Fruit fly (Drosophila melanogaster) whole organism, wandering third instar larva: ENCODE measurements around the gene spz3.

Experiments
- Abd-B ChIP-seq: fragments of >200 bp; optimal IDR thresholded peaks from 2 replicates; lab custom pipeline; 2017; ENCODE audit warnings: missing biosample characterization, missing genetic modification characterization
- CG32264 ChIP-seq: fragments of 200-800 bp; sonication (Bioruptor generic); optimal IDR thresholded peaks from 2 replicates; lab custom pipeline; 2016; ENCODE audit warnings: missing biosample characterization, missing genetic modification characterization
- CrebA ChIP-seq: fragments of 200-800 bp; sonication (Bioruptor generic); optimal IDR thresholded peaks from 2 replicates; lab custom pipeline; 2016; ENCODE audit warnings: missing biosample characterization, mild to moderate bottlenecking, missing genetic modification characterization, borderline replicate concordance
- Dfd ChIP-seq: fragments of >200 bp; optimal IDR thresholded peaks from 2 replicates; lab custom pipeline; 2017; ENCODE audit warnings: missing biosample characterization, missing genetic modification characterization
- Dif ChIP-seq: fragments of 200-275, 200-300 bp; sonication (Bioruptor generic); optimal IDR thresholded peaks from 2 replicates; lab custom pipeline; 2018; ENCODE audit warnings: missing biosample characterization, missing genetic modification characterization; ENCODE audit not compliant: partially characterized antibody
- GATAd ChIP-seq: sonication (Bioruptor generic); optimal IDR thresholded peaks from 2 replicates; lab custom pipeline; 2016; ENCODE audit warnings: missing biosample characterization, missing genetic modification characterization
- HLH106 ChIP-seq: fragments of 200-800 bp; optimal IDR thresholded peaks from 3 replicates; lab custom pipeline; 2019; ENCODE audit warnings: missing biosample characterization, mild to moderate bottlenecking, missing genetic modification characterization, moderate library complexity
- Hnf4 ChIP-seq: fragments of 200-800 bp; sonication (Bioruptor generic); optimal IDR thresholded peaks from 2 replicates; lab custom pipeline; 2016; ENCODE audit warnings: missing biosample characterization, mild to moderate bottlenecking, missing genetic modification characterization
- Hr78 ChIP-seq: fragments of >200 bp; optimal IDR thresholded peaks from 2 replicates; lab custom pipeline; 2017; ENCODE audit warnings: missing biosample characterization, missing genetic modification characterization
- Hr83 ChIP-seq: fragments of 200-300 bp; sonication (Bioruptor generic); optimal IDR thresholded peaks from 2 replicates; lab custom pipeline; 2016; ENCODE audit warnings: missing biosample characterization, mild to moderate bottlenecking, missing genetic modification characterization, moderate library complexity; ENCODE audit not compliant: poor library complexity, severe bottlenecking
- Jra ChIP-seq: sonication (Bioruptor generic); optimal IDR thresholded peaks from 2 replicates; lab custom pipeline; 2016; ENCODE audit warnings: missing biosample characterization, missing genetic modification characterization
- Mio ChIP-seq: sonication (Bioruptor generic); optimal IDR thresholded peaks from 2 replicates; lab custom pipeline; 2016; ENCODE audit warnings: missing biosample characterization, missing genetic modification characterization
- Myc ChIP-seq: fragments of >200 bp; optimal IDR thresholded peaks from 2 replicates; lab custom pipeline; 2017
- N ChIP-seq: fragments of >200 bp; optimal IDR thresholded peaks from 2 replicates; lab custom pipeline; 2018; ENCODE audit warnings: missing biosample characterization, missing external identifiers, missing genetic modification characterization
- OdsH ChIP-seq: fragments of 200-800 bp; sonication (Bioruptor generic); optimal IDR thresholded peaks from 2 replicates; lab custom pipeline; 2016; ENCODE audit warnings: missing biosample characterization, mild to moderate bottlenecking, missing genetic modification characterization
- Rel ChIP-seq, 2 experiments: fragments of 200-800 bp; sonication (Bioruptor generic) in 1 of 2; optimal IDR thresholded peaks; 2 replicates in 1 of 2; 3 replicates in 1 of 2; lab custom pipeline; 2016 to 2019; ENCODE audit warnings: mild to moderate bottlenecking in 2 of 2, missing biosample characterization in 2 of 2, missing genetic modification characterization in 2 of 2, moderate library complexity in 1 of 2
- Sp1 ChIP-seq: fragments of 200-800 bp; sonication (Bioruptor generic); optimal IDR thresholded peaks from 3 replicates; lab custom pipeline; 2019; ENCODE audit warnings: missing biosample characterization, mild to moderate bottlenecking, missing genetic modification characterization, moderate library complexity
- Vsx2 ChIP-seq: fragments of 200-300, 225-300 bp; sonication (Bioruptor generic); optimal IDR thresholded peaks from 2 replicates; lab custom pipeline; 2018; ENCODE audit warnings: missing biosample characterization, missing genetic modification characterization; ENCODE audit not compliant: partially characterized antibody
- br ChIP-seq: fragments of 200-800 bp; sonication (Bioruptor generic); optimal IDR thresholded peaks from 2 replicates; lab custom pipeline; 2016; ENCODE audit warnings: missing biosample characterization, missing genetic modification characterization
- brk ChIP-seq: fragments of 200-800 bp; sonication (Bioruptor generic); optimal IDR thresholded peaks from 2 replicates; lab custom pipeline; 2016; ENCODE audit warnings: missing biosample characterization, mild to moderate bottlenecking, missing genetic modification characterization
- dmrt93B ChIP-seq: fragments of 200-800 bp; sonication (Bioruptor generic); optimal IDR thresholded peaks from 2 replicates; lab custom pipeline; 2018; ENCODE audit warnings: missing biosample characterization, mild to moderate bottlenecking, missing genetic modification characterization
- dsf ChIP-seq: sonication (Bioruptor generic); optimal IDR thresholded peaks from 2 replicates; lab custom pipeline; 2016; ENCODE audit warnings: missing biosample characterization, missing genetic modification characterization, borderline replicate concordance
- ey ChIP-seq: fragments of 200-800 bp; sonication (Bioruptor generic); optimal IDR thresholded peaks from 2 replicates; lab custom pipeline; 2016; ENCODE audit warnings: missing biosample characterization, missing genetic modification characterization
- fru ChIP-seq: fragments of 200-800 bp; sonication (Bioruptor generic); optimal IDR thresholded peaks from 3 replicates; lab custom pipeline; 2016; ENCODE audit warnings: missing biosample characterization, mild to moderate bottlenecking, missing genetic modification characterization
- h ChIP-seq: fragments of 200-800 bp; sonication (Bioruptor generic); optimal IDR thresholded peaks from 3 replicates; lab custom pipeline; 2016; ENCODE audit warnings: missing biosample characterization, mild to moderate bottlenecking, missing genetic modification characterization
- lola ChIP-seq: fragments of >200 bp; optimal IDR thresholded peaks from 2 replicates; lab custom pipeline; 2017; ENCODE audit warnings: missing biosample characterization, missing genetic modification characterization
- pan ChIP-seq: fragments of >200 bp; optimal IDR thresholded peaks from 2 replicates; lab custom pipeline; 2017
- psq ChIP-seq: fragments of 200-800 bp; sonication (Bioruptor generic); optimal IDR thresholded peaks from 3 replicates; lab custom pipeline; 2017; ENCODE audit warnings: missing biosample characterization, mild to moderate bottlenecking, missing genetic modification characterization, moderate library complexity
- sage ChIP-seq: fragments of 200-800 bp; sonication (Bioruptor generic); optimal IDR thresholded peaks from 2 replicates; lab custom pipeline; 2016; ENCODE audit warnings: missing biosample characterization, mild to moderate bottlenecking, missing genetic modification characterization
- sv ChIP-seq: fragments of 200-800 bp; sonication (Bioruptor generic); optimal IDR thresholded peaks from 3 replicates; lab custom pipeline; 2016; ENCODE audit warnings: missing biosample characterization, missing genetic modification characterization
- tai ChIP-seq: sonication (Bioruptor generic); optimal IDR thresholded peaks from 2 replicates; lab custom pipeline; 2016; ENCODE audit warnings: missing biosample characterization, missing genetic modification characterization
- usp ChIP-seq: fragments of >200 bp; optimal IDR thresholded peaks from 2 replicates; lab custom pipeline; 2017; ENCODE audit warnings: missing biosample characterization, missing genetic modification characterization

The spz3 gene

dm6 chr2L:7872680-7873079, 6.7 kb downstream of the spz3 start:
- TF ChIP-seq pan: no peak
- TF ChIP-seq Rel (GFP tag; optimal IDR thresholded peaks at IDR 0.05; lab: Kevin White, UChicago): no peak
- TF ChIP-seq Rel (tag; optimal IDR thresholded peaks at IDR 0.05; lab: Kevin White, UChicago): peak; percentile 16
- TF ChIP-seq CG32264 (GFP tag; lab: Kevin White, UChicago): no peak
- no peak for TF ChIP-seq Sp1 (GFP tag; lab: Kevin White, UChicago)
- TF ChIP-seq brk: no peak
- TF ChIP-seq Myc (lab: Kevin White, UChicago): no peak
- TF ChIP-seq br: no peak
- no peak for TF ChIP-seq sv
- TF ChIP-seq, all 38 proteins: peak for 1

- TF ChIP-seq Dfd (GFP tag; lab: Kevin White, UChicago): no peak
- TF ChIP-seq HLH106: no peak
- peak; percentile 17 for TF ChIP-seq sv
- no peak for TF ChIP-seq Hnf4 (GFP tag; lab: Kevin White, UChicago)
- TF ChIP-seq CrebA (GFP tag; lab: Kevin White, UChicago): no peak
Measured at dm6 chr2L:7871821-7872524, 7.4 kb downstream of the spz3 start.

- TF ChIP-seq GATAd (GFP tag; lab: Kevin White, UChicago) (no peak), Rel (GFP tag; optimal IDR thresholded peaks at IDR 0.05; lab: Kevin White, UChicago) (no peak), Rel (tag; optimal IDR thresholded peaks at IDR 0.05; lab: Kevin White, UChicago) (no peak), fru (no peak), dsf (GFP tag; lab: Kevin White, UChicago) (no peak), Dif (GFP tag; lab: Kevin White, UChicago) (no peak), Hr83 (GFP tag; lab: Kevin White, UChicago) (no peak), dmrt93B (GFP tag; lab: Kevin White, UChicago) (no peak), Jra (GFP tag; lab: Kevin White, UChicago) (no peak), Dfd (GFP tag; lab: Kevin White, UChicago) (no peak), Hr78 (GFP tag; lab: Kevin White, UChicago) (no peak)
Measured at dm6 chr2L:7871332-7871731, 8.0 kb downstream of the spz3 start, which contains the start of gene Proc. Gene Proc, minus strand, starts transcription at chr2L:7871432.

DNA sequence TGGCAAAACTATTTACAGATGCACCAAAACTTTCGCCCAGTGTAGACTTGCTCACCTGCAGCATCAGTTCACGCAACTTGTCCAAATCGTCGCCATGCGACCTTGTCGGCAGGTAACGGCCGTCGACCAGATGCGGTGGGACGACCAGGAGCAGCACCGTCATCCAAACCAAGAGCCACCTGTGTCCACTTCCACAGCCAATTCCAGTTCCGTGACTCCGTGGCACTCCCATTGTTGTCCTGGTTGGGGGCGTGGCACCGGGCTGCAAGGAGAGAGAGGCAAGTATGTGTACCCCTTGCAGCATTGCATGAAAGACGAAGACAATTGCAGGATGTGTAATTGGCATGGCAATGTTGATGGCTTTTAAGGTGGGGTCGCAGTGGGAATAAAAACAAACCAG, 9.1 kb downstream of the spz3 start:
- TF ChIP-seq Mio (GFP tag; lab: Kevin White, UChicago): no peak
- no peak for TF ChIP-seq ey (GFP tag; lab: Kevin White, UChicago)
- no peak for TF ChIP-seq N
- no peak for TF ChIP-seq Jra (GFP tag; lab: Kevin White, UChicago)
- TF ChIP-seq OdsH: no peak
- TF ChIP-seq lola: no peak
- no peak for TF ChIP-seq brk
- TF ChIP-seq sage (GFP tag; lab: Kevin White, UChicago): no peak
- no peak for TF ChIP-seq Dfd (GFP tag; lab: Kevin White, UChicago)
- TF ChIP-seq psq (GFP tag; lab: Kevin White, UChicago): no peak
- no peak for TF ChIP-seq Sp1 (GFP tag; lab: Kevin White, UChicago)
- TF ChIP-seq usp (GFP tag; lab: Kevin White, UChicago): no peak
- no peak for TF ChIP-seq pan

- no peak for TF ChIP-seq Vsx2
- no peak for TF ChIP-seq Abd-B (GFP tag; lab: Kevin White, UChicago)
- no peak for TF ChIP-seq h (GFP tag; lab: Kevin White, UChicago)
- no peak for TF ChIP-seq tai
- no peak for TF ChIP-seq Sp1 (GFP tag; lab: Kevin White, UChicago)
- TF ChIP-seq dmrt93B (GFP tag; lab: Kevin White, UChicago): no peak
- TF ChIP-seq brk: no peak
- TF ChIP-seq Dif (GFP tag; lab: Kevin White, UChicago): no peak
- TF ChIP-seq Rel (GFP tag; optimal IDR thresholded peaks at IDR 0.05; lab: Kevin White, UChicago): no peak
- no peak for TF ChIP-seq Rel (tag; optimal IDR thresholded peaks at IDR 0.05; lab: Kevin White, UChicago)
- TF ChIP-seq GATAd (GFP tag; lab: Kevin White, UChicago): no peak
- TF ChIP-seq ey (GFP tag; lab: Kevin White, UChicago): no peak
- no peak for TF ChIP-seq Mio (GFP tag; lab: Kevin White, UChicago)
- TF ChIP-seq sage (GFP tag; lab: Kevin White, UChicago): no peak
- no peak for TF ChIP-seq Hr78 (GFP tag; lab: Kevin White, UChicago)
- no peak for TF ChIP-seq Jra (GFP tag; lab: Kevin White, UChicago)
- no peak for TF ChIP-seq Myc (lab: Kevin White, UChicago)
- TF ChIP-seq dsf (GFP tag; lab: Kevin White, UChicago): no peak
- TF ChIP-seq CG32264 (GFP tag; lab: Kevin White, UChicago): no peak
Measured at dm6 chr2L:7868608-7869007, 10.7 kb downstream of the spz3 start.
